Fruit fly (Drosophila melanogaster) whole organism, pupa: ENCODE measurements around the gene maca.

ENCODE experiments used
- CG10348 ChIP-seq: fragments of 200-800 bp; sonication (Bioruptor generic); IDR thresholded peaks from 2 replicates; pipeline ENCODE4 v1.3.6; 2022; ENCODE audit warnings: missing biosample characterization, missing genetic modification characterization
- CG12605 ChIP-seq: fragments of 200-800 bp; sonication (Bioruptor generic); IDR thresholded peaks from 2 replicates; pipeline ENCODE4 v1.3.6; 2022; ENCODE audit warnings: missing biosample characterization, missing genetic modification characterization
- CG13204 ChIP-seq: fragments of 200-800 bp; sonication (Bioruptor generic); optimal IDR thresholded peaks from 2 replicates; lab custom pipeline; 2018; ENCODE audit warnings: missing biosample characterization, mild to moderate bottlenecking, missing genetic modification characterization, moderate library complexity
- CG14655 ChIP-seq: fragments of 200-800 bp; sonication (Bioruptor generic); optimal IDR thresholded peaks from 3 replicates; lab custom pipeline; 2017; ENCODE audit warnings: mild to moderate bottlenecking, missing biosample characterization, missing genetic modification reagents, missing genetic modification characterization
- CG15710 ChIP-seq: fragments of 200-800 bp; sonication (Bioruptor generic); optimal IDR thresholded peaks from 2 replicates; lab custom pipeline; 2018; ENCODE audit warnings: missing biosample characterization, mild to moderate bottlenecking, missing genetic modification characterization, moderate library complexity
- CG17806 ChIP-seq: fragments of 200-800 bp; sonication (Bioruptor generic); optimal IDR thresholded peaks from 2 replicates; lab custom pipeline; 2018; ENCODE audit warnings: missing biosample characterization, mild to moderate bottlenecking, missing genetic modification characterization, moderate library complexity
- CG32121 ChIP-seq: fragments of 200-800 bp; sonication (Bioruptor generic); IDR thresholded peaks from 2 replicates; pipeline ENCODE4 v1.3.6; 2022; ENCODE audit warnings: missing biosample characterization, missing genetic modification characterization
- CG34367 ChIP-seq: fragments of 200-800 bp; sonication (Bioruptor generic); optimal IDR thresholded peaks from 2 replicates; lab custom pipeline; 2018; ENCODE audit warnings: missing biosample characterization, mild to moderate bottlenecking, missing genetic modification characterization
- CG4496 ChIP-seq: fragments of 200-800 bp; sonication (Bioruptor generic); IDR thresholded peaks from 3 replicates; pipeline ENCODE4 v1.3.6; 2022; ENCODE audit warnings: missing biosample characterization, missing genetic modification characterization
- CG8159 ChIP-seq: fragments of 200-800 bp; sonication (Bioruptor generic); optimal IDR thresholded peaks from 3 replicates; lab custom pipeline; 2018; ENCODE audit warnings: missing biosample characterization, mild to moderate bottlenecking, missing genetic modification characterization, moderate library complexity
- CG8301 ChIP-seq: fragments of 200-800 bp; sonication (Bioruptor generic); optimal IDR thresholded peaks from 2 replicates; lab custom pipeline; 2018; ENCODE audit warnings: missing biosample characterization, mild to moderate bottlenecking, missing genetic modification characterization
- CG9948 ChIP-seq: fragments of 200-800 bp; sonication (Bioruptor generic); optimal IDR thresholded peaks from 2 replicates; lab custom pipeline; 2018; ENCODE audit warnings: missing biosample characterization, mild to moderate bottlenecking, missing genetic modification characterization, moderate library complexity
- D1 ChIP-seq: fragments of 200-800 bp; sonication (Bioruptor generic); optimal IDR thresholded peaks from 2 replicates; lab custom pipeline; 2018; ENCODE audit warnings: missing biosample characterization, mild to moderate bottlenecking, missing genetic modification characterization, moderate library complexity
- EcR ChIP-seq: fragments of 200-800 bp; sonication (Bioruptor generic); optimal IDR thresholded peaks from 3 replicates; lab custom pipeline; 2019; ENCODE audit warnings: missing biosample characterization, missing genetic modification characterization, mild to moderate bottlenecking, moderate library complexity, missing genetic modification reagents
- Ets98B ChIP-seq: fragments of 200-800 bp; sonication (Bioruptor generic); IDR thresholded peaks from 2 replicates; pipeline ENCODE4 v1.3.6; 2022; ENCODE audit warnings: missing biosample characterization, missing genetic modification characterization
- Pif1A ChIP-seq: fragments of 200-800 bp; sonication (Bioruptor generic); optimal IDR thresholded peaks from 3 replicates; lab custom pipeline; 2016; ENCODE audit warnings: missing biosample characterization, missing genetic modification characterization
- Pif1B ChIP-seq: fragments of 200-800 bp; sonication (Bioruptor generic); optimal IDR thresholded peaks from 3 replicates; lab custom pipeline; 2016; ENCODE audit warnings: missing biosample characterization, missing genetic modification characterization
- Snoo ChIP-seq: fragments of 200-800 bp; sonication (Bioruptor generic); optimal IDR thresholded peaks from 3 replicates; lab custom pipeline; 2017; ENCODE audit warnings: missing biosample characterization, mild to moderate bottlenecking, missing genetic modification characterization, inconsistent platforms
- fd96Ca ChIP-seq: fragments of 200-800 bp; sonication (Bioruptor generic); IDR thresholded peaks from 3 replicates; pipeline ENCODE4 v1.3.6; 2022; ENCODE audit warnings: missing biosample characterization, missing genetic modification characterization
- gl ChIP-seq: fragments of 200-800 bp; sonication (Bioruptor generic); optimal IDR thresholded peaks from 2 replicates; lab custom pipeline; 2018; ENCODE audit warnings: missing biosample characterization, mild to moderate bottlenecking, missing genetic modification characterization
- rn ChIP-seq: fragments of 200-800 bp; sonication (Bioruptor generic); IDR thresholded peaks from 2 replicates; pipeline ENCODE4 v1.3.6; 2022; ENCODE audit warnings: missing biosample characterization, missing genetic modification characterization

maca gene

dm6 chr3R:15508631-15509030 lies 14.2 kb downstream of the maca start, which contains the start of gene CG44014:
Gene CG44014 (minus strand): TSS chr3R:15508886.
- TF ChIP-seq CG12605 (GFP tag; lab: Robert Waterston, UW) (no peak), EcR (GFP tag; lab: Kevin White, UChicago) (no peak), gl (no peak), Snoo (tag; lab: Kevin White, UChicago) (no peak), rn (no peak), CG9948 (no peak), CG8301 (no peak)

- no peak for TF ChIP-seq CG8301
These were observed 15.4 kb downstream of the maca start, which contains the start of gene CG44013 for dm6 chr3R:15509817-15510216. Gene CG44013 (minus strand): TSS chr3R:15509917.

- no peak for TF ChIP-seq CG8301
- no peak for TF ChIP-seq CG12605 (GFP tag; lab: Robert Waterston, UW)
- no peak for TF ChIP-seq CG34367
- no peak for TF ChIP-seq Snoo (tag; lab: Kevin White, UChicago)
- TF ChIP-seq CG14655 (GFP tag; lab: Kevin White, UChicago): no peak
- no peak for TF ChIP-seq CG4496 (GFP tag; lab: Robert Waterston, UW)
These were observed 17.8 kb downstream of the maca start for dm6 chr3R:15512249-15512648.

- no peak for TF ChIP-seq CG9948
- no peak for TF ChIP-seq CG17806 (tag; lab: Kevin White, UChicago)
- no peak for TF ChIP-seq EcR (GFP tag; lab: Kevin White, UChicago)
- no peak for TF ChIP-seq CG4496 (GFP tag; lab: Robert Waterston, UW)
- TF ChIP-seq CG13204 (GFP tag; lab: Kevin White, UChicago): no peak
- no peak for TF ChIP-seq CG14655 (GFP tag; lab: Kevin White, UChicago)
- TF ChIP-seq fd96Ca (GFP tag; lab: Robert Waterston, UW): no peak
- no peak for TF ChIP-seq D1 (tag; lab: Kevin White, UChicago)
- no peak for TF ChIP-seq CG10348 (GFP tag; lab: Robert Waterston, UW)
- no peak for TF ChIP-seq Pif1B (GFP tag; lab: Kevin White, UChicago)
- no peak for TF ChIP-seq Pif1A (GFP tag; lab: Kevin White, UChicago)
- TF ChIP-seq rn: no peak
- TF ChIP-seq CG32121: no peak
- no peak for TF ChIP-seq CG12605 (GFP tag; lab: Robert Waterston, UW)
- TF ChIP-seq CG34367: no peak
- TF ChIP-seq CG15710 (tag; lab: Kevin White, UChicago): no peak
- no peak for TF ChIP-seq gl
These were observed 18.8 kb downstream of the maca start for dm6 chr3R:15513208-15513607.

- TF ChIP-seq Ets98B (GFP tag; lab: Robert Waterston, UW): no peak
- TF ChIP-seq CG4496 (GFP tag; lab: Robert Waterston, UW): no peak
- no peak for TF ChIP-seq rn
- TF ChIP-seq CG34367: no peak
- no peak for TF ChIP-seq D1 (tag; lab: Kevin White, UChicago)
- TF ChIP-seq Pif1B (GFP tag; lab: Kevin White, UChicago): no peak
- no peak for TF ChIP-seq CG10348 (GFP tag; lab: Robert Waterston, UW)
- no peak for TF ChIP-seq Pif1A (GFP tag; lab: Kevin White, UChicago)
- no peak for TF ChIP-seq CG8301
- no peak for TF ChIP-seq fd96Ca (GFP tag; lab: Robert Waterston, UW)
- no peak for TF ChIP-seq CG8159 (tag; lab: Kevin White, UChicago)
These were observed 22.7 kb downstream of the maca start for dm6 chr3R:15517113-15517512.

dm6 chr3R:15531373-15531772 lies 37.0 kb downstream of the maca start, which contains the start of gene CG31296:
Gene CG31296 (minus strand): TSS chr3R:15531473.
- TF ChIP-seq CG34367 (no peak), Pif1B (GFP tag; lab: Kevin White, UChicago) (no peak), CG4496 (GFP tag; lab: Robert Waterston, UW) (no peak), CG14655 (GFP tag; lab: Kevin White, UChicago) (no peak), rn (no peak), CG10348 (GFP tag; lab: Robert Waterston, UW) (no peak), Pif1A (GFP tag; lab: Kevin White, UChicago) (no peak), CG15710 (tag; lab: Kevin White, UChicago) (no peak), gl (no peak), Snoo (tag; lab: Kevin White, UChicago) (no peak), EcR (GFP tag; lab: Kevin White, UChicago) (no peak), CG9948 (no peak), CG13204 (GFP tag; lab: Kevin White, UChicago) (no peak)

dm6 chr3R:15536918-15537716 lies 42.7 kb downstream of the maca start, which contains the start of gene AOX1:
Gene AOX1 (minus strand): TSS chr3R:15537292.
- TF ChIP-seq CG14655 (GFP tag; lab: Kevin White, UChicago): no peak
- no peak for TF ChIP-seq CG10348 (GFP tag; lab: Robert Waterston, UW)
- TF ChIP-seq CG15710 (tag; lab: Kevin White, UChicago): no peak
- TF ChIP-seq rn: no peak
- no peak for TF ChIP-seq Ets98B (GFP tag; lab: Robert Waterston, UW)
- no peak for TF ChIP-seq CG17806 (tag; lab: Kevin White, UChicago)
- no peak for TF ChIP-seq Pif1B (GFP tag; lab: Kevin White, UChicago)
- TF ChIP-seq CG34367: no peak
- TF ChIP-seq D1 (tag; lab: Kevin White, UChicago): no peak
- TF ChIP-seq CG8301: no peak
- TF ChIP-seq fd96Ca (GFP tag; lab: Robert Waterston, UW): no peak
